Worm (Caenorhabditis elegans): ENCODE measurements around the gene hlh-3.

Gene hlh-3

ce11 chrII:9086308-9086707 lies at the start of gene hlh-3:
Gene hlh-3 (plus strand): TSS chrII:9086608.
- no peak for TF ChIP-seq sma-9 (GFP tag; optimal IDR thresholded peaks at IDR 0.05)
- TF ChIP-seq sma-9 (tag; optimal IDR thresholded peaks at IDR 0.05): no peak
- TF ChIP-seq mbf-1 (tag; optimal IDR thresholded peaks at IDR 0.05): no peak
- no peak for TF ChIP-seq gmeb-1 (tag; optimal IDR thresholded peaks at IDR 0.05)
- TF ChIP-seq ztf-11 (tag; optimal IDR thresholded peaks at IDR 0.05): no peak
- TF ChIP-seq lsy-2 (tag; optimal IDR thresholded peaks at IDR 0.05): no peak
- TF ChIP-seq nhr-12 (tag; optimal IDR thresholded peaks at IDR 0.05): no peak
- no peak for TF ChIP-seq snpc-4 (tag; optimal IDR thresholded peaks at IDR 0.05)
- TF ChIP-seq nhr-21 (tag; optimal IDR thresholded peaks at IDR 0.05): no peak
- no peak for TF ChIP-seq Y55F3AM.14 (GFP tag; optimal IDR thresholded peaks at IDR 0.05)
- TF ChIP-seq elt-3 (tag; optimal IDR thresholded peaks at IDR 0.05): no peak
- no peak for TF ChIP-seq skn-1 (tag; optimal IDR thresholded peaks at IDR 0.05)
- TF ChIP-seq nhr-237 (tag; optimal IDR thresholded peaks at IDR 0.05): no peak
- no peak for TF ChIP-seq F13H6.1 (tag; optimal IDR thresholded peaks at IDR 0.05)
- no peak for TF ChIP-seq ceh-16 (tag; optimal IDR thresholded peaks at IDR 0.05)
- no peak for TF ChIP-seq lin-39 (tag; optimal IDR thresholded peaks at IDR 0.05)
- no peak for TF ChIP-seq C34F6.9 (tag; optimal IDR thresholded peaks at IDR 0.05)
- no peak for TF ChIP-seq sem-4 (tag; optimal IDR thresholded peaks at IDR 0.05)

ce11 chrII:9038201-9038600 lies 48.2 kb upstream of the hlh-3 start, which contains the start of gene gcs-1:
Gene gcs-1 (minus strand): TSS chrII:9038301.
- TF ChIP-seq mdl-1 (tag; optimal IDR thresholded peaks at IDR 0.05) (no peak), Y55F3AM.14 (GFP tag; optimal IDR thresholded peaks at IDR 0.05) (no peak), crh-2 (tag; optimal IDR thresholded peaks at IDR 0.05) (no peak), mab-5 (tag; optimal IDR thresholded peaks at IDR 0.05) (no peak), C34F6.9 (tag; optimal IDR thresholded peaks at IDR 0.05) (no peak), ztf-11 (tag; optimal IDR thresholded peaks at IDR 0.05) (no peak), sma-3 (GFP tag; optimal IDR thresholded peaks at IDR 0.05) (no peak), nhr-23 (tag; optimal IDR thresholded peaks at IDR 0.05) (no peak), zag-1 (tag; optimal IDR thresholded peaks at IDR 0.05) (no peak), blmp-1 (tag; optimal IDR thresholded peaks at IDR 0.05; ENCODE audit: insufficient read depth) (no peak), nhr-11 (tag; optimal IDR thresholded peaks at IDR 0.05) (no peak)

ce11 chrII:9038736-9039135 lies 47.7 kb upstream of the hlh-3 start:
- TF ChIP-seq skn-1 (tag; optimal IDR thresholded peaks at IDR 0.05) (peak; percentile 94), ZK546.5 (tag; optimal IDR thresholded peaks at IDR 0.05) (no peak), fos-1 (tag; optimal IDR thresholded peaks at IDR 0.05) (peak; percentile 15)

- TF ChIP-seq nhr-23 (tag; optimal IDR thresholded peaks at IDR 0.05) (no peak), ztf-4 (tag; optimal IDR thresholded peaks at IDR 0.05) (no peak), nhr-25 (tag; optimal IDR thresholded peaks at IDR 0.05) (no peak), ZK546.5 (tag; optimal IDR thresholded peaks at IDR 0.05) (no peak), nhr-21 (tag; optimal IDR thresholded peaks at IDR 0.05) (no peak)
Measured at ce11 chrII:9041306-9041705, 45.1 kb upstream of the hlh-3 start, which contains the start of gene F37B12.3. Gene F37B12.3 (minus strand): TSS chrII:9041406.

- TF ChIP-seq fos-1 (tag; optimal IDR thresholded peaks at IDR 0.05): peak; percentile 71
- no peak for TF ChIP-seq nhr-6 (tag; optimal IDR thresholded peaks at IDR 0.05)
Measured at ce11 chrII:9042059-9042458, 44.3 kb upstream of the hlh-3 start.

- TF ChIP-seq blmp-1 (tag; optimal IDR thresholded peaks at IDR 0.05; ENCODE audit: insufficient read depth) (no peak), elt-1 (tag; optimal IDR thresholded peaks at IDR 0.05) (no peak), skn-1 (tag; optimal IDR thresholded peaks at IDR 0.05) (no peak), nhr-6 (tag; optimal IDR thresholded peaks at IDR 0.05) (no peak), nhr-129 (tag; optimal IDR thresholded peaks at IDR 0.05) (no peak), lin-13 (GFP tag; optimal IDR thresholded peaks at IDR 0.05) (no peak), dmd-4 (tag; optimal IDR thresholded peaks at IDR 0.05) (no peak), ztf-1 (GFP tag; conservative IDR thresholded peaks at IDR 0.05) (no peak), elt-3 (tag; optimal IDR thresholded peaks at IDR 0.05) (no peak), nhr-10 (tag; optimal IDR thresholded peaks at IDR 0.05) (no peak), lin-39 (tag; optimal IDR thresholded peaks at IDR 0.05) (no peak), ztf-11 (tag; optimal IDR thresholded peaks at IDR 0.05) (no peak)
Measured at ce11 chrII:9053564-9053963, 32.8 kb upstream of the hlh-3 start, which contains the start of gene T24B8.7. Gene T24B8.7 (minus strand): TSS chrII:9053664.

Measured in whole organism, L2 larva.